Worm (Caenorhabditis elegans): ENCODE results near the gene T13C2.3.
"Not testable (repeated sequence)": the region's sequence is repeated elsewhere in the genome, so short reads cannot be mapped to it uniquely, and the experiment has no call there.

The T13C2.3 gene

DNA sequence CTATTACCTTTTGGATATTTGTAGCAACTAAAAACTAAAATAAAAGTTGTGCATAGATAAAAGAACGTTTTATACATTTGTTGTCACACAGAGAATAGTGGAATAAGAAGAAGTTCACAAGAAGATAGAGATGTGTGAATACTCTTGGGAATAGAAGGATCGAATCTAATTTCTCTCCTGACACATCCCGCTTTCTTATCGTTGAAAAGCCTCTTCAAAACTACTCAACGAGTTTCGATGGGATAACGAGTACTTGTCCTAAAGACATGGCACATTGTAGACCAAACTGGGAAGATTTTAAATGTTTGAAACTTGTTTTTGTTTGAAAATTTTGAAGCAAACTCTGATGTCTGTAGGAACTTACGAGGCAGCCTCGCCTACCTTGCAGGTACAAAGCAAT is 16.6 kb upstream of the T13C2.3 start:
- no peak for TF ChIP-seq F52B5.7 (tag; optimal IDR thresholded peaks at IDR 0.05)
- TF ChIP-seq ceh-27 (GFP tag; optimal IDR thresholded peaks at IDR 0.05), result peak; percentile 50

DNA sequence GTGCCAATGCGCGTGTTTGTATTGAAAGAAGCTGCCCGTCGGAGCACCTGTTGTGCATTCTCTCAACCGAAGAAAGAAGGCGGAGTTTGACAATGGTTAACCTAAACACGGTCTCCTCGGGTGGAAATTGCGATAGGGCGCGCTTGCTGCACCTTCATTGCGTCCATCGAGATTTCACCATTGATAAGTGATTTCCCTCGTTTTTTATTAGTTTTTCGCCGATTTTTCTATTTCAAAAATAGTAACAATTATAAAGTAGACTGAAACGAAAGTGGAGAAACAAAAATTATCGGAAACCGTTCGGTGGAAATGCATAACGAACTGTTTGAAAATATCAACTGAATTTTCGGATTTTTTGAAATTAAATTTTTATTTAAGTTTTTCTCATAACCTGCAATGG is 14.0 kb upstream of the T13C2.3 start, which contains the start of gene agr-1:
Gene agr-1 (minus strand): TSS at position 101 of the 400 bp plus-strand sequence.
- not testable (repeated sequence) for TF ChIP-seq lsl-1 (GFP tag; optimal IDR thresholded peaks at IDR 0.05); ztf-6 (GFP tag; IDR thresholded peaks at IDR 0.05); snpc-3.4 (tag; optimal IDR thresholded peaks at IDR 0.05)

DNA sequence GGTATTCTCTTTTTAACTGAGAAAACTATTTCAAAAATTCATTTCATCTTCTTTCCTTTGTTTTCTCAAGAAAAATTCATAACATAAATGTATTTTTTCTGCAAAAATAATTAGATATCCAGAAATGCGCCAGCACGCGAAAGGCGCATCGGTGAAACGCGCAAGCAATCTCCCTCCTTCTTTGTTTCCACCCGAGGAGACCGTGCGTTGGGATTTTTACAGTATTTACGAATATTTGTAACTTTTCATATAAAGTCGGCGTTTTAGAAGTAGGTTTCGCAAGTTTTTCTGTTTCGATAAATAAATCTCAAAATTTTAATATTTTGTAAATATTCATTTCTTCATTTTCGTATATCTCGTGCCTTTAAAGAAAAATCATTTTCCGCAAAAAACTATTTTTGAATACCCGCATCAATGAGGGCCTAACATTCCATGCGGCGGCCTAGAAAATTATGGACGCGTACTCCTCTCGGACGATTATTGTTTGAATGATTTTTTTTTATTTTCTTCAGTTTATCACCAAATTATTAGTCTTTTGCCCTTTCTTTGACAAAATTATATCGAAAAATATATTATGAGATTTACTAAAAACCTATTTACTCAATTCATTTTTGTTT is 12.5 kb upstream of the T13C2.3 start, which contains the start of gene ssup-72:
Gene ssup-72 (plus strand): TSS at position 181 of the 617 bp plus-strand sequence.
- TF ChIP-seq cebp-2 (GFP tag; IDR thresholded peaks at IDR 0.05), result no peak
- peak; percentile 50 for TF ChIP-seq madf-8 (GFP tag; conservative IDR thresholded peaks at IDR 0.05)
- TF ChIP-seq tlf-1 (GFP tag; optimal IDR thresholded peaks at IDR 0.05), result peak; percentile 8
- peak; percentile 81 for TF ChIP-seq madf-6 (GFP tag; IDR thresholded peaks at IDR 0.05)
- no peak for TF ChIP-seq gei-17 (GFP tag; optimal IDR thresholded peaks at IDR 0.05)
- TF ChIP-seq dpff-1 (tag; optimal IDR thresholded peaks at IDR 0.05), result no peak
- TF ChIP-seq ztf-18 (tag; optimal IDR thresholded peaks at IDR 0.05), result peak; percentile 92
- peak; percentile 55 for TF ChIP-seq ceh-27 (GFP tag; optimal IDR thresholded peaks at IDR 0.05)
- peak; percentile 72 for TF ChIP-seq ZK185.1 (tag; optimal IDR thresholded peaks at IDR 0.05; ENCODE audit: poor library complexity, severe bottlenecking)
- TF ChIP-seq D2030.7 (GFP tag; IDR thresholded peaks at IDR 0.05), result peak; percentile 76
- TF ChIP-seq B0336.3 (GFP tag; IDR thresholded peaks at IDR 0.05), result no peak
- TF ChIP-seq lsl-1 (GFP tag; optimal IDR thresholded peaks at IDR 0.05), result peak; percentile 60
- TF ChIP-seq snpc-3.4 (tag; optimal IDR thresholded peaks at IDR 0.05), result no peak
- peak; percentile 48 for TF ChIP-seq efl-1 (GFP tag; optimal IDR thresholded peaks at IDR 0.05)
- TF ChIP-seq let-526 (GFP tag; IDR thresholded peaks at IDR 0.05), result no peak
- no peak for TF ChIP-seq ztf-6 (GFP tag; IDR thresholded peaks at IDR 0.05)
- peak; percentile 35; the same call in 1 of the 2 replicates for TF ChIP-seq nfyb-1 (GFP tag; IDR thresholded peaks at IDR 0.05)
- TF ChIP-seq hrde-1 (tag; optimal IDR thresholded peaks at IDR 0.05; ENCODE audit: borderline replicate concordance), result no peak
- peak in 1 of 2 experiments; percentile 58 for TF ChIP-seq let-607 (tag; optimal IDR thresholded peaks at IDR 0.05)
- peak; percentile 78 for TF ChIP-seq lin-54 (GFP tag; optimal IDR thresholded peaks at IDR 0.05)
- 0 out of 2 replicates have a peak, but pooled peaks have one; percentile 31 for TF ChIP-seq madf-3 (GFP tag; IDR thresholded peaks at IDR 0.05)
- peak; percentile 66 for TF ChIP-seq unc-130 (GFP tag; optimal IDR thresholded peaks at IDR 0.05)
- 0 out of 2 replicates have a peak, but pooled peaks have one; percentile 16 for TF ChIP-seq ceh-100 (GFP tag; IDR thresholded peaks at IDR 0.05)
- no peak for TF ChIP-seq nfya-1 (tag; optimal IDR thresholded peaks at IDR 0.05; ENCODE audit: borderline replicate concordance, insufficient read depth)
- TF ChIP-seq somi-1 (GFP tag; optimal IDR thresholded peaks at IDR 0.05), result no peak
- no peak for TF ChIP-seq hmg-20 (GFP tag; IDR thresholded peaks at IDR 0.05)
- peak; percentile 45; the same call in 1 of the 2 replicates for TF ChIP-seq ceh-91 (GFP tag; IDR thresholded peaks at IDR 0.05)
- peak; percentile 62; the same call in 1 of the 2 replicates for TF ChIP-seq mcd-1 (GFP tag; IDR thresholded peaks at IDR 0.05)
- TF ChIP-seq dox-1 (GFP tag; IDR thresholded peaks at IDR 0.05), result peak; percentile 81
- TF ChIP-seq snpc-4 (GFP tag; optimal IDR thresholded peaks at IDR 0.05), result no peak
- peak in 2 of 4 experiments; percentile 8 to 33 for TF ChIP-seq snpc-4 (tag; optimal IDR thresholded peaks at IDR 0.05)
- no peak for TF ChIP-seq unc-62 (GFP tag; optimal IDR thresholded peaks at IDR 0.05)
- TF ChIP-seq aptf-3 (GFP tag; IDR thresholded peaks at IDR 0.05), result no peak
- peak; percentile 41 for TF ChIP-seq xnd-1 (tag; optimal IDR thresholded peaks at IDR 0.05)
- no peak for TF ChIP-seq nhr-27 (tag; optimal IDR thresholded peaks at IDR 0.05)
- peak; percentile 24; the same call in 1 of the 2 replicates for TF ChIP-seq hmg-1.2 (GFP tag; IDR thresholded peaks at IDR 0.05)
- TF ChIP-seq him-1 (tag; optimal IDR thresholded peaks at IDR 0.05), result peak; percentile 9
- TF ChIP-seq nhr-120 (GFP tag; IDR thresholded peaks at IDR 0.05), result no peak
- TF ChIP-seq Y79H2A.3 (GFP tag; conservative IDR thresholded peaks at IDR 0.05), result no peak
- 0 out of 2 replicates have a peak, but pooled peaks have one; percentile 6 for TF ChIP-seq ztf-25 (GFP tag; IDR thresholded peaks at IDR 0.05)
- no peak for TF ChIP-seq zim-3 (tag; optimal IDR thresholded peaks at IDR 0.05)

Measured in whole organism, young adult.